Worm (Caenorhabditis elegans): Measurements from ENCODE around the gene T22B7.7.

The T22B7.7 gene

ce11 chrX:5659614-5660013, 5.7 kb upstream of the T22B7.7 start, which contains the start of gene T22B7.22:
Gene T22B7.22 (plus strand): TSS chrX:5659967.
- peak; percentile 40 for TF ChIP-seq mep-1 (tag; optimal IDR thresholded peaks at IDR 0.05)
- peak; percentile 17 for TF ChIP-seq aha-1 (tag)
- peak; percentile 25 for TF ChIP-seq nhr-25 (tag; optimal IDR thresholded peaks at IDR 0.05; ENCODE audit: borderline replicate concordance, insufficient read depth)
- TF ChIP-seq hlh-30 (tag; optimal IDR thresholded peaks at IDR 0.05; ENCODE audit: insufficient read depth), result peak; percentile 43
- TF ChIP-seq mxl-3 (GFP tag; optimal IDR thresholded peaks at IDR 0.05), result peak; percentile 23
- TF ChIP-seq ces-1 (GFP tag; optimal IDR thresholded peaks at IDR 0.05), result no peak
- TF ChIP-seq fos-1 (tag; optimal IDR thresholded peaks at IDR 0.05), result no peak
- no peak for TF ChIP-seq sdz-12 (GFP tag; optimal IDR thresholded peaks at IDR 0.05)
- no peak for TF ChIP-seq F37D6.2 (tag; optimal IDR thresholded peaks at IDR 0.05)
- TF ChIP-seq dpl-1 (GFP tag; optimal IDR thresholded peaks at IDR 0.05), result no peak
- TF ChIP-seq nhr-28 (tag; optimal IDR thresholded peaks at IDR 0.05), result peak; percentile 44

ce11 chrX:5655601-5656000, 1.7 kb upstream of the T22B7.7 start:
- TF ChIP-seq aha-1 (tag), result peak; percentile 68
- no peak for TF ChIP-seq ceh-62 (tag; optimal IDR thresholded peaks at IDR 0.05)
- TF ChIP-seq nhr-10 (tag; optimal IDR thresholded peaks at IDR 0.05), result no peak

ce11 chrX:5647884-5648283, 6.0 kb downstream of the T22B7.7 start, which contains the start of gene srv-7:
Gene srv-7 (minus strand): TSS chrX:5647984.
- no peak for TF ChIP-seq hif-1 (tag; optimal IDR thresholded peaks at IDR 0.05)
- TF ChIP-seq ceh-62 (tag; optimal IDR thresholded peaks at IDR 0.05), result no peak
- no peak for TF ChIP-seq cey-2 (tag; optimal IDR thresholded peaks at IDR 0.05; ENCODE audit: borderline replicate concordance, insufficient read depth)
- no peak for TF ChIP-seq ceh-44 (GFP tag; IDR thresholded peaks at IDR 0.05)
- TF ChIP-seq nhr-77 (tag; optimal IDR thresholded peaks at IDR 0.05), result no peak
- no peak for TF ChIP-seq zfp-2 (tag; optimal IDR thresholded peaks at IDR 0.05)
- TF ChIP-seq nhr-111 (GFP tag; optimal IDR thresholded peaks at IDR 0.05), result no peak
- TF ChIP-seq spr-1 (tag; optimal IDR thresholded peaks at IDR 0.05), result no peak
- no peak for TF ChIP-seq ztf-11 (tag; optimal IDR thresholded peaks at IDR 0.05)
- TF ChIP-seq ZK546.5 (tag; optimal IDR thresholded peaks at IDR 0.05), result no peak
- no peak for TF ChIP-seq mdl-1 (tag; optimal IDR thresholded peaks at IDR 0.05)
- TF ChIP-seq nhr-6 (tag; optimal IDR thresholded peaks at IDR 0.05), result no peak
- TF ChIP-seq mdt-29 (GFP tag; IDR thresholded peaks at IDR 0.05), result no peak
- no peak for TF ChIP-seq duxl-1 (tag; optimal IDR thresholded peaks at IDR 0.05; ENCODE audit: poor library complexity)

- no peak for TF ChIP-seq daf-16 (GFP tag; optimal IDR thresholded peaks at IDR 0.05)
- no peak for TF ChIP-seq daf-16 (tag; optimal IDR thresholded peaks at IDR 0.05)
- TF ChIP-seq php-3 (GFP tag; IDR thresholded peaks at IDR 0.05), result 0 out of 2 replicates have a peak, but pooled peaks have one; percentile 33
- peak; percentile 61 for TF ChIP-seq nhr-48 (tag; optimal IDR thresholded peaks at IDR 0.05)
Observed at ce11 chrX:5646951-5647423, 6.9 kb downstream of the T22B7.7 start, which contains the start of gene T22B7.3. Gene T22B7.3 (plus strand): TSS chrX:5647373.

ce11 chrX:5645606-5646005, 8.3 kb downstream of the T22B7.7 start:
- TF ChIP-seq skn-1 (tag; optimal IDR thresholded peaks at IDR 0.05) (no peak), duxl-1 (tag; optimal IDR thresholded peaks at IDR 0.05; ENCODE audit: poor library complexity) (no peak), daf-12 (tag; optimal IDR thresholded peaks at IDR 0.05) (no peak), dve-1 (tag; optimal IDR thresholded peaks at IDR 0.05; ENCODE audit: insufficient read depth) (no peak), hlh-30 (tag; optimal IDR thresholded peaks at IDR 0.05; ENCODE audit: insufficient read depth) (peak; percentile 94), zag-1 (tag; optimal IDR thresholded peaks at IDR 0.05) (no peak), nhr-25 (tag; optimal IDR thresholded peaks at IDR 0.05; ENCODE audit: borderline replicate concordance, insufficient read depth) (no peak), F37D6.2 (tag; optimal IDR thresholded peaks at IDR 0.05) (no peak), fkh-10 (GFP tag; optimal IDR thresholded peaks at IDR 0.05) (no peak), nhr-28 (tag; optimal IDR thresholded peaks at IDR 0.05) (peak; percentile 51), spr-3 (GFP tag; optimal IDR thresholded peaks at IDR 0.05) (no peak), pqm-1 (tag; optimal IDR thresholded peaks at IDR 0.05) (no peak), tag-97 (GFP tag; IDR thresholded peaks at IDR 0.05) (no peak), dmd-8 (GFP tag; IDR thresholded peaks at IDR 0.05) (no peak), Y5F2A.4 (GFP tag; optimal IDR thresholded peaks at IDR 0.05) (no peak), mdl-1 (tag; optimal IDR thresholded peaks at IDR 0.05) (peak; percentile 49 to 87), mxl-3 (GFP tag; optimal IDR thresholded peaks at IDR 0.05) (peak; percentile 87), nhr-77 (tag; optimal IDR thresholded peaks at IDR 0.05) (no peak), unc-39 (tag; optimal IDR thresholded peaks at IDR 0.05) (no peak), lsy-2 (tag; optimal IDR thresholded peaks at IDR 0.05) (no peak), sdz-12 (GFP tag; optimal IDR thresholded peaks at IDR 0.05) (no peak), hif-1 (tag; optimal IDR thresholded peaks at IDR 0.05) (no peak), T26A8.4 (GFP tag; IDR thresholded peaks at IDR 0.05) (no peak), nhr-111 (GFP tag; optimal IDR thresholded peaks at IDR 0.05) (no peak)

Measured in whole organism, L4 larva.